Fruit fly (Drosophila melanogaster) whole organism, embryonic: ENCODE data around the gene Vav.

Experiments
- ATbp ChIP-seq: fragments of 200-800 bp; sonication (Bioruptor generic); optimal IDR thresholded peaks from 2 replicates; lab custom pipeline; 2017; ENCODE audit warnings: missing biosample characterization, mild to moderate bottlenecking, missing genetic modification characterization, missing genetic modification reagents
- Atf3 ChIP-seq: fragments of 200-800 bp; sonication (Bioruptor generic); optimal IDR thresholded peaks from 3 replicates; lab custom pipeline; 2016; ENCODE audit warnings: missing biosample characterization, missing genetic modification characterization
- Awh ChIP-seq: fragments of 200-800 bp; sonication (Bioruptor generic); IDR thresholded peaks from 2 replicates; pipeline ENCODE4, ENCODE4 v1.3.6; 2022; ENCODE audit warnings: missing biosample characterization, missing genetic modification characterization
- B-H2 ChIP-seq: fragments of 200-800 bp; sonication (Bioruptor generic); optimal IDR thresholded peaks from 2 replicates; lab custom pipeline; 2018; ENCODE audit warnings: missing biosample characterization, mild to moderate bottlenecking, missing genetic modification characterization
- CG10147 ChIP-seq: fragments of 200-800 bp; sonication (Bioruptor generic); optimal IDR thresholded peaks from 2 replicates; lab custom pipeline; 2019; ENCODE audit warnings: missing biosample characterization, mild to moderate bottlenecking, missing genetic modification characterization, moderate library complexity
- CG1024 ChIP-seq: fragments of 200-800 bp; sonication (Bioruptor generic); IDR thresholded peaks from 2 replicates; pipeline ENCODE4 v1.3.6; 2022; ENCODE audit warnings: missing biosample characterization, missing genetic modification characterization
- CG11398 ChIP-seq: fragments of 200-800 bp; sonication (Bioruptor generic); optimal IDR thresholded peaks from 2 replicates; lab custom pipeline; 2016; ENCODE audit warnings: missing biosample characterization, missing genetic modification characterization
- CG12659 ChIP-seq: fragments of 200-800 bp; sonication (Bioruptor generic); optimal IDR thresholded peaks from 3 replicates; lab custom pipeline; 2017; ENCODE audit warnings: mild to moderate bottlenecking, missing biosample characterization, missing genetic modification reagents, missing genetic modification characterization
- CG13287 ChIP-seq: fragments of 200-800 bp; sonication (Bioruptor generic); IDR thresholded peaks from 2 replicates; pipeline ENCODE4 v1.3.6; 2022; ENCODE audit warnings: missing biosample characterization, missing genetic modification characterization; ENCODE audit not compliant: partially characterized antibody
- CG14667 ChIP-seq: fragments of 200-800 bp; sonication (Bioruptor generic); IDR thresholded peaks from 2 replicates; pipeline ENCODE4 v1.3.6; 2022; ENCODE audit warnings: missing biosample characterization, missing genetic modification characterization
- CG15073 ChIP-seq: fragments of 200-800 bp; sonication (Bioruptor generic); optimal IDR thresholded peaks from 2 replicates; lab custom pipeline; 2016; ENCODE audit warnings: missing biosample characterization, missing genetic modification characterization
- CG16779 ChIP-seq: fragments of 200-800 bp; sonication (Bioruptor generic); IDR thresholded peaks from 2 replicates; pipeline ENCODE4 v1.3.6; 2022; ENCODE audit warnings: missing biosample characterization, missing genetic modification characterization
- CG18011 ChIP-seq: fragments of 200-800 bp; sonication (Bioruptor generic); optimal IDR thresholded peaks from 2 replicates; lab custom pipeline; 2017; ENCODE audit warnings: missing biosample characterization, missing genetic modification characterization, mild to moderate bottlenecking, moderate library complexity, missing genotype
- CG18476 ChIP-seq: fragments of 200-800 bp; sonication (Bioruptor generic); optimal IDR thresholded peaks from 2 replicates; lab custom pipeline; 2016; ENCODE audit warnings: missing biosample characterization, mild to moderate bottlenecking, missing genetic modification characterization
- CG2712 ChIP-seq: fragments of 200-800 bp; optimal IDR thresholded peaks from 3 replicates; lab custom pipeline; 2019; ENCODE audit warnings: missing biosample characterization, mild to moderate bottlenecking, missing genetic modification characterization, moderate library complexity
- CG2889 ChIP-seq: fragments of 200-800 bp; sonication (Bioruptor generic); IDR thresholded peaks from 3 replicates; pipeline ENCODE4 v1.3.6; 2022; ENCODE audit warnings: missing biosample characterization, missing genetic modification characterization
- CG30403 ChIP-seq: fragments of 200-800 bp; sonication (Bioruptor generic); optimal IDR thresholded peaks from 3 replicates; lab custom pipeline; 2016; ENCODE audit warnings: missing biosample characterization, missing genetic modification characterization
- CG7928 ChIP-seq: fragments of 200-800 bp; sonication (Bioruptor generic); optimal IDR thresholded peaks from 2 replicates; lab custom pipeline; 2017; ENCODE audit warnings: missing biosample characterization, mild to moderate bottlenecking, missing genetic modification characterization
- CG7987 ChIP-seq: fragments of 200-800 bp; sonication (Bioruptor generic); optimal IDR thresholded peaks from 2 replicates; lab custom pipeline; 2018; ENCODE audit warnings: missing biosample characterization, mild to moderate bottlenecking, missing genetic modification characterization, moderate library complexity
- CG8944 ChIP-seq: fragments of 200-800 bp; sonication (Bioruptor generic); optimal IDR thresholded peaks from 3 replicates; lab custom pipeline; 2016; ENCODE audit warnings: missing biosample characterization, missing genetic modification characterization
- Chrac-16 ChIP-seq: fragments of 200-800 bp; sonication (Bioruptor generic); optimal IDR thresholded peaks from 3 replicates; lab custom pipeline; 2016; ENCODE audit warnings: missing biosample characterization, missing genetic modification characterization
- Dll ChIP-seq: fragments of 200-800 bp; sonication (Bioruptor generic); IDR thresholded peaks from 4 replicates; pipeline ENCODE4 v1.3.6; 2022; ENCODE audit warnings: missing biosample characterization, missing genetic modification characterization; ENCODE audit not compliant: partially characterized antibody
- Eip74EF ChIP-seq, 2 experiments: fragments of 200-800 bp in 1 of 2; fragments of >200 bp in 1 of 2; sonication (Bioruptor generic) in 1 of 2; optimal IDR thresholded peaks; 2 replicates each; lab custom pipeline; 2017 to 2019; ENCODE audit warnings: missing biosample characterization in 2 of 2, missing genetic modification characterization in 2 of 2, mild to moderate bottlenecking in 1 of 2, moderate library complexity in 1 of 2
- Fer3 ChIP-seq: fragments of 200-800 bp; sonication (Bioruptor generic); optimal IDR thresholded peaks from 2 replicates; lab custom pipeline; 2018; ENCODE audit warnings: missing biosample characterization, mild to moderate bottlenecking, missing genetic modification characterization, moderate library complexity
- GATAe ChIP-seq: fragments of 200-800 bp; sonication (Bioruptor generic); conservative IDR thresholded peaks from 2 replicates; pipeline ENCODE4 v1.3.6; 2022; ENCODE audit warnings: missing biosample characterization, missing genetic modification characterization
- Lim3 ChIP-seq: fragments of 200-800 bp; sonication (Bioruptor generic); IDR thresholded peaks from 2 replicates; pipeline ENCODE4 v1.3.6; 2022; ENCODE audit warnings: missing biosample characterization, missing genetic modification characterization
- NC2α ChIP-seq: fragments of 200-800 bp; sonication (Bioruptor generic); optimal IDR thresholded peaks from 2 replicates; lab custom pipeline; 2016; ENCODE audit warnings: missing biosample characterization, missing genetic modification characterization
- Oli ChIP-seq: fragments of 200-800 bp; sonication (Bioruptor generic); optimal IDR thresholded peaks from 2 replicates; lab custom pipeline; 2018; ENCODE audit warnings: missing biosample characterization, mild to moderate bottlenecking, missing genetic modification characterization, moderate library complexity
- PHDP ChIP-seq: fragments of 200-800 bp; sonication (Bioruptor generic); optimal IDR thresholded peaks from 3 replicates; lab custom pipeline; 2018; ENCODE audit warnings: missing biosample characterization, mild to moderate bottlenecking, missing genetic modification characterization, moderate library complexity
- Scr ChIP-seq: fragments of 200-800 bp; sonication (Bioruptor generic); IDR thresholded peaks from 2 replicates; pipeline ENCODE4 v1.3.6; 2022; ENCODE audit warnings: missing biosample characterization, missing genetic modification characterization; ENCODE audit not compliant: partially characterized antibody
- Ssrp ChIP-seq: fragments of 200-800 bp; sonication (Bioruptor generic); optimal IDR thresholded peaks from 2 replicates; lab custom pipeline; 2018; ENCODE audit warnings: missing biosample characterization, mild to moderate bottlenecking, missing genetic modification characterization, moderate library complexity
- aop ChIP-seq: fragments of 200-800 bp; sonication (Bioruptor generic); IDR thresholded peaks from 2 replicates; pipeline ENCODE4 v1.3.6; 2022; ENCODE audit warnings: missing biosample characterization, missing genetic modification characterization
- ap ChIP-seq: fragments of 200-800 bp; sonication (Bioruptor generic); IDR thresholded peaks from 2 replicates; pipeline ENCODE4 v1.3.6; 2022; ENCODE audit warnings: missing biosample characterization, missing genetic modification characterization
- bbx ChIP-seq: fragments of 200-800 bp; sonication (Bioruptor generic); IDR thresholded peaks from 2 replicates; pipeline ENCODE4 v1.3.6; 2022; ENCODE audit warnings: missing biosample characterization, missing genetic modification characterization; ENCODE audit not compliant: partially characterized antibody
- fd102C ChIP-seq: fragments of 200-800 bp; sonication (Bioruptor generic); optimal IDR thresholded peaks from 2 replicates; lab custom pipeline; 2018; ENCODE audit warnings: missing biosample characterization, mild to moderate bottlenecking, missing genetic modification characterization, moderate library complexity
- fd3F ChIP-seq: fragments of 200-800 bp; sonication (Bioruptor generic); optimal IDR thresholded peaks from 2 replicates; lab custom pipeline; 2018; ENCODE audit warnings: missing biosample characterization, mild to moderate bottlenecking, missing genetic modification characterization, moderate library complexity
- grau ChIP-seq: fragments of 200-800 bp; optimal IDR thresholded peaks from 3 replicates; lab custom pipeline; 2019; ENCODE audit warnings: missing biosample characterization, mild to moderate bottlenecking, missing genetic modification characterization, moderate library complexity
- h ChIP-seq: fragments of >200 bp; optimal IDR thresholded peaks from 2 replicates; lab custom pipeline; 2017
- jigr1 ChIP-seq: fragments of 200-800 bp; sonication (Bioruptor generic); IDR thresholded peaks from 3 replicates; pipeline ENCODE4 v1.3.6; 2022; ENCODE audit warnings: missing biosample characterization, missing genetic modification characterization
- lilli ChIP-seq: fragments of 200-800 bp; sonication (Bioruptor generic); optimal IDR thresholded peaks from 3 replicates; lab custom pipeline; 2016; ENCODE audit warnings: missing biosample characterization, missing genetic modification characterization
- nerfin-2 ChIP-seq: fragments of 200-800 bp; sonication (Bioruptor generic); IDR thresholded peaks from 2 replicates; pipeline ENCODE4 v1.3.6; 2022; ENCODE audit warnings: missing biosample characterization, missing genetic modification characterization; ENCODE audit not compliant: partially characterized antibody
- rib ChIP-seq: fragments of 200-800 bp; sonication (Bioruptor generic); IDR thresholded peaks from 2 replicates; pipeline ENCODE4 v1.3.6; 2022; ENCODE audit warnings: missing biosample characterization, missing genetic modification characterization
- salm ChIP-seq: fragments of 200-800 bp; sonication (Bioruptor generic); optimal IDR thresholded peaks from 2 replicates; lab custom pipeline; 2018; ENCODE audit warnings: missing biosample characterization, mild to moderate bottlenecking, missing genetic modification characterization
- sens ChIP-seq: fragments of 200-800 bp; sonication (Bioruptor generic); peaks from one replicate; lab custom pipeline; 2016; ENCODE audit warnings: missing biosample characterization, missing genetic modification characterization
- sima ChIP-seq: fragments of 200-800 bp; sonication (Bioruptor generic); optimal IDR thresholded peaks from 2 replicates; lab custom pipeline; 2016; ENCODE audit warnings: missing biosample characterization, missing genetic modification characterization
- ssp ChIP-seq: fragments of 200-800 bp; sonication (Bioruptor generic); IDR thresholded peaks from 2 replicates; pipeline ENCODE4 v1.3.6; 2022; ENCODE audit warnings: missing biosample characterization, missing genetic modification characterization
- tin ChIP-seq: fragments of 200-800 bp; sonication (Bioruptor generic); optimal IDR thresholded peaks from 3 replicates; lab custom pipeline; 2016; ENCODE audit warnings: missing biosample characterization, missing genetic modification characterization
- tup ChIP-seq: fragments of 200-800 bp; sonication (Bioruptor generic); optimal IDR thresholded peaks from 2 replicates; lab custom pipeline; 2016; ENCODE audit warnings: missing biosample characterization, mild to moderate bottlenecking, missing genetic modification characterization, moderate library complexity
- vnd ChIP-seq: fragments of 200-800 bp; sonication (Bioruptor generic); IDR thresholded peaks from 3 replicates; pipeline ENCODE4 v1.3.6; 2022; ENCODE audit warnings: missing biosample characterization, missing genetic modification characterization; ENCODE audit not compliant: partially characterized antibody

The Vav gene

DNA sequence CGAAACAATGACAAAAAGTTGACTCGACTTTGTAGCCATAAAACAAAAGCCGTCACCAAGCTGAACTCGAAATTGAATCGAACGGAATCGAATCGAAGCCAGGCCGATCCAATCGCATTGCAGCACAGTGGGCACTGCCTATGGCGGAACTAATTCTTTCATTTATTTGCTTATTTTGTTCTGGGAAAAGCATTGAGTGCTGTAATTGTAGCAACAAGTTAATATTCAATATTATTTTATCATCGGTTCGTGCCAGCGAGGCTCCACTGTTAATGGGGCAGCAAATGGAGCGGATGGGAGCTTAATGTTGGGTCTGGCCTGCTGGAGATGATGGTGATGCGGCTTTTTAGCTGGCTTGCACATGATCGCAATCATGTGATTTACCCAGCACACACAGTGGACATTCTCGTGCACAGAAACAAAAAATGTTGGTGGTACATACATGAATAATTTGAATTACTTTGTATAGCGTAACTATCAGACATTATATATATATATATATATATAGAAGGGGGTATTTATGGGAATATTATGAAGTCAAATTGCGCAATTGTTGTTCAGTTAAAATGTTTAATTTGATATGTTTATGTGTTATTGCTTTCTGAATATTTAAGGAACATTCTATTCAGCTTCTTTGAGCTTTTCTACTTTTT is 27.8 kb downstream of the Vav start (continued):
- TF ChIP-seq ATbp = peak; percentile 90
- peak; percentile 89 for TF ChIP-seq Oli (tag; lab: Kevin White, UChicago)
- TF ChIP-seq lilli (GFP tag; lab: Kevin White, UChicago) = peak; percentile 83
- peak; percentile 89 for TF ChIP-seq CG30403 (GFP tag; lab: Kevin White, UChicago)
- peak; percentile 82 for TF ChIP-seq Ssrp
- TF ChIP-seq nerfin-2 (GFP tag; lab: Robert Waterston, UW) = no peak
- TF ChIP-seq CG2712 (tag; lab: Kevin White, UChicago) = peak; percentile 89
- TF ChIP-seq bbx = no peak
- TF ChIP-seq CG8944 (GFP tag; lab: Kevin White, UChicago) = peak; percentile 82
- peak; percentile 80 for TF ChIP-seq CG12659 (GFP tag; lab: Kevin White, UChicago)
- TF ChIP-seq grau (tag; lab: Kevin White, UChicago) = peak; percentile 95
- peak; percentile 75 for TF ChIP-seq CG7987
- peak; percentile 72 for TF ChIP-seq Atf3 (GFP tag; lab: Kevin White, UChicago)
- peak; percentile 71 for TF ChIP-seq tup
- peak; percentile 91 for TF ChIP-seq tin (GFP tag; lab: Kevin White, UChicago)
- peak; percentile 81 for TF ChIP-seq Fer3 (tag; lab: Kevin White, UChicago)
- peak; percentile 89 for TF ChIP-seq CG14667 (GFP tag; lab: Robert Waterston, UW)
- TF ChIP-seq h (lab: Kevin White, UChicago) = no peak
- TF ChIP-seq GATAe (GFP tag; lab: Robert Waterston, UW) = no peak
- TF ChIP-seq sens = peak; percentile 98
- TF ChIP-seq Chrac-16 (GFP tag; lab: Kevin White, UChicago) = peak; percentile 83
- peak; percentile 73 for TF ChIP-seq fd3F (GFP tag; lab: Kevin White, UChicago)
- peak; percentile 90 for TF ChIP-seq CG1024 (GFP tag; lab: Robert Waterston, UW)
- TF ChIP-seq CG10147 (GFP tag; lab: Kevin White, UChicago) = peak; percentile 67
- TF ChIP-seq CG16779 = peak; percentile 77
- TF ChIP-seq CG18011 = peak; percentile 35
- TF ChIP-seq NC2α (GFP tag; lab: Kevin White, UChicago) = peak; percentile 79
- no peak for TF ChIP-seq CG7928 (GFP tag; lab: Kevin White, UChicago)
- TF ChIP-seq B-H2 (GFP tag; lab: Kevin White, UChicago) = peak; percentile 21
- TF ChIP-seq CG11398 (GFP tag; lab: Kevin White, UChicago) = peak; percentile 63
- TF ChIP-seq Eip74EF (GFP tag; optimal IDR thresholded peaks at IDR 0.05; lab: Kevin White, UChicago) = peak in 1 of 2 experiments; percentile 86
- TF ChIP-seq ssp (GFP tag; lab: Robert Waterston, UW) = peak; percentile 83
- TF ChIP-seq fd102C (GFP tag; lab: Kevin White, UChicago) = peak; percentile 17
- TF ChIP-seq ap (GFP tag; lab: Robert Waterston, UW) = peak; percentile 92
- no peak for TF ChIP-seq vnd (GFP tag; lab: Robert Waterston, UW)
- no peak for TF ChIP-seq Dll (GFP tag; lab: Robert Waterston, UW)
- peak; percentile 80 for TF ChIP-seq aop (GFP tag; lab: Robert Waterston, UW)
- TF ChIP-seq CG13287 (GFP tag; lab: Robert Waterston, UW) = no peak
- TF ChIP-seq CG18476 = peak; percentile 79
- TF ChIP-seq rib (GFP tag; lab: Robert Waterston, UW) = 0 out of 2 replicates have a peak, but pooled peaks have one; percentile 25
- peak; percentile 42 for TF ChIP-seq sima
- TF ChIP-seq Scr (GFP tag; lab: Robert Waterston, UW) = no peak
- TF ChIP-seq jigr1 (GFP tag; lab: Robert Waterston, UW) = peak; percentile 66; the same call in 1 of the 3 replicates
- peak; percentile 81; the same call in 2 of the 3 replicates for TF ChIP-seq CG2889 (GFP tag; lab: Robert Waterston, UW)
- peak; percentile 88 for TF ChIP-seq salm (tag; lab: Kevin White, UChicago)
- peak; percentile 86 for TF ChIP-seq PHDP (tag; lab: Kevin White, UChicago)
- peak; percentile 83 for TF ChIP-seq Lim3 (GFP tag; lab: Robert Waterston, UW)
- peak; percentile 93 for TF ChIP-seq Awh (GFP tag; lab: Robert Waterston, UW)
- peak; percentile 60 for TF ChIP-seq CG15073
